Fruit fly (Drosophila melanogaster) whole organism, embryonic: ENCODE results near the gene sisA.

Source experiments
- Blimp-1 ChIP-seq: fragments of 200-800 bp; sonication (Bioruptor generic); optimal IDR thresholded peaks from 3 replicates; lab custom pipeline; 2018; ENCODE audit warnings: missing biosample characterization, missing genetic modification characterization, mild to moderate bottlenecking, moderate library complexity, missing genetic modification reagents
- CG10147 ChIP-seq: fragments of 200-800 bp; sonication (Bioruptor generic); optimal IDR thresholded peaks from 2 replicates; lab custom pipeline; 2019; ENCODE audit warnings: missing biosample characterization, mild to moderate bottlenecking, missing genetic modification characterization, moderate library complexity
- CG11723 ChIP-seq: fragments of 200-800 bp; sonication (Bioruptor generic); optimal IDR thresholded peaks from 2 replicates; lab custom pipeline; 2017; ENCODE audit warnings: missing biosample characterization, mild to moderate bottlenecking, missing genetic modification characterization
- CG1233 ChIP-seq: fragments of 200-800 bp; sonication (Bioruptor generic); optimal IDR thresholded peaks from 4 replicates; lab custom pipeline; 2018; ENCODE audit warnings: missing biosample characterization, mild to moderate bottlenecking, missing genetic modification characterization
- CG12659 ChIP-seq: fragments of 200-800 bp; sonication (Bioruptor generic); optimal IDR thresholded peaks from 3 replicates; lab custom pipeline; 2017; ENCODE audit warnings: mild to moderate bottlenecking, missing biosample characterization, missing genetic modification reagents, missing genetic modification characterization
- CG12744 ChIP-seq: fragments of 200-800 bp; sonication (Bioruptor generic); optimal IDR thresholded peaks from 2 replicates; lab custom pipeline; 2016; ENCODE audit warnings: missing biosample characterization, missing genetic modification characterization
- CG14860 ChIP-seq: fragments of 200-800 bp; sonication (Bioruptor generic); IDR thresholded peaks from 3 replicates; pipeline ENCODE4 v1.3.6; 2022; ENCODE audit warnings: missing biosample characterization, missing genetic modification characterization; ENCODE audit not compliant: partially characterized antibody
- CG15479 ChIP-seq: fragments of 200-800 bp; sonication (Bioruptor generic); optimal IDR thresholded peaks from 3 replicates; lab custom pipeline; 2019; ENCODE audit warnings: missing biosample characterization, mild to moderate bottlenecking, missing genetic modification characterization, moderate library complexity
- CG16813 ChIP-seq: fragments of 200-800 bp; sonication (Bioruptor generic); IDR thresholded peaks from 3 replicates; pipeline ENCODE4 v1.3.6; 2022; ENCODE audit warnings: missing biosample characterization, missing genetic modification characterization; ENCODE audit not compliant: partially characterized antibody
- CG17186 ChIP-seq: fragments of 200-800 bp; sonication (Bioruptor generic); optimal IDR thresholded peaks from 3 replicates; lab custom pipeline; 2017; ENCODE audit warnings: missing biosample characterization, missing genetic modification reagents, missing genetic modification characterization
- CG17385 ChIP-seq: fragments of 200-800 bp; sonication (Bioruptor generic); optimal IDR thresholded peaks from 3 replicates; lab custom pipeline; 2018; ENCODE audit warnings: missing biosample characterization, mild to moderate bottlenecking, missing genetic modification characterization
- CG18262 ChIP-seq: fragments of 200-800 bp; optimal IDR thresholded peaks from 3 replicates; lab custom pipeline; 2019; ENCODE audit warnings: missing biosample characterization, mild to moderate bottlenecking, missing genetic modification characterization, moderate library complexity
- CG2712 ChIP-seq: fragments of 200-800 bp; optimal IDR thresholded peaks from 3 replicates; lab custom pipeline; 2019; ENCODE audit warnings: missing biosample characterization, mild to moderate bottlenecking, missing genetic modification characterization, moderate library complexity
- CG30020 ChIP-seq: fragments of 200-800 bp; optimal IDR thresholded peaks from 2 replicates; lab custom pipeline; 2019; ENCODE audit warnings: missing biosample characterization, mild to moderate bottlenecking, missing genetic modification characterization, moderate library complexity
- CG34224 ChIP-seq: fragments of 200-800 bp; sonication (Bioruptor generic); IDR thresholded peaks from 3 replicates; pipeline ENCODE4 v1.3.6; 2022; ENCODE audit warnings: missing biosample characterization, missing genetic modification characterization; ENCODE audit not compliant: partially characterized antibody
- CG34376 ChIP-seq: fragments of 200-800 bp; sonication (Bioruptor generic); optimal IDR thresholded peaks from 2 replicates; lab custom pipeline; 2018; ENCODE audit warnings: missing biosample characterization, mild to moderate bottlenecking, missing genetic modification characterization
- CG6175 ChIP-seq: fragments of 200-800 bp; sonication (Bioruptor generic); IDR thresholded peaks from 3 replicates; pipeline ENCODE4 v1.3.6; 2022; ENCODE audit warnings: missing biosample characterization, missing genetic modification characterization
- CG8359 ChIP-seq: fragments of 200-800 bp; sonication (Bioruptor generic); optimal IDR thresholded peaks from 2 replicates; lab custom pipeline; 2017; ENCODE audit warnings: missing biosample characterization, mild to moderate bottlenecking, missing genetic modification characterization, borderline replicate concordance
- CG9215 ChIP-seq: fragments of 200-800 bp; sonication (Bioruptor generic); IDR thresholded peaks from 2 replicates; pipeline ENCODE4 v1.3.6; 2022; ENCODE audit warnings: missing biosample characterization, missing genetic modification characterization
- CoRest ChIP-seq: fragments of 200-800 bp; sonication (Bioruptor generic); optimal IDR thresholded peaks from 3 replicates; lab custom pipeline; 2018; ENCODE audit warnings: missing biosample characterization, mild to moderate bottlenecking, missing genetic modification characterization, moderate library complexity
- Doc3 ChIP-seq: fragments of 200-800 bp; sonication (Bioruptor generic); IDR thresholded peaks from 3 replicates; pipeline ENCODE4 v1.3.6; 2022; ENCODE audit warnings: missing biosample characterization, missing genetic modification characterization; ENCODE audit not compliant: partially characterized antibody
- Ets97D ChIP-seq: fragments of 200-800 bp; sonication (Bioruptor generic); optimal IDR thresholded peaks from 3 replicates; lab custom pipeline; 2016; ENCODE audit warnings: missing biosample characterization, missing genetic modification characterization
- Neu2 ChIP-seq: fragments of 200-800 bp; sonication (Bioruptor generic); optimal IDR thresholded peaks from 3 replicates; lab custom pipeline; 2016; ENCODE audit warnings: missing biosample characterization, missing genetic modification characterization, borderline replicate concordance
- Pdp1 ChIP-seq, 2 experiments: fragments of 200-800 bp; sonication (Bioruptor generic); optimal IDR thresholded peaks; 3 replicates each; lab custom pipeline; 2016; ENCODE audit warnings: missing biosample characterization in 2 of 2, missing genetic modification characterization in 2 of 2, mild to moderate bottlenecking in 1 of 2, moderate library complexity in 1 of 2
- Scr ChIP-seq: fragments of 200-800 bp; sonication (Bioruptor generic); IDR thresholded peaks from 2 replicates; pipeline ENCODE4 v1.3.6; 2022; ENCODE audit warnings: missing biosample characterization, missing genetic modification characterization; ENCODE audit not compliant: partially characterized antibody
- Sry-δ ChIP-seq: fragments of 200-800 bp; sonication (Bioruptor generic); optimal IDR thresholded peaks from 2 replicates; lab custom pipeline; 2016; ENCODE audit warnings: missing biosample characterization, missing genetic modification characterization
- Xbp1 ChIP-seq: fragments of 200-800 bp; sonication (Bioruptor generic); optimal IDR thresholded peaks from 3 replicates; lab custom pipeline; 2016; ENCODE audit warnings: missing biosample characterization, mild to moderate bottlenecking, missing genetic modification characterization
- amos ChIP-seq: fragments of 200-800 bp; sonication (Bioruptor generic); IDR thresholded peaks from 2 replicates; pipeline ENCODE4 v1.3.6; 2022; ENCODE audit warnings: missing biosample characterization, missing genetic modification characterization; ENCODE audit not compliant: partially characterized antibody
- bbx ChIP-seq: fragments of 200-800 bp; sonication (Bioruptor generic); IDR thresholded peaks from 2 replicates; pipeline ENCODE4 v1.3.6; 2022; ENCODE audit warnings: missing biosample characterization, missing genetic modification characterization; ENCODE audit not compliant: partially characterized antibody
- bcd ChIP-seq: fragments of 200-800 bp; sonication (Bioruptor generic); optimal IDR thresholded peaks from 2 replicates; lab custom pipeline; 2017; ENCODE audit warnings: missing biosample characterization, mild to moderate bottlenecking, missing genetic modification characterization
- bigmax ChIP-seq: fragments of 200-800 bp; sonication (Bioruptor generic); optimal IDR thresholded peaks from 2 replicates; lab custom pipeline; 2018; ENCODE audit warnings: missing biosample characterization, mild to moderate bottlenecking, missing genetic modification characterization
- chinmo ChIP-seq: fragments of 200-800 bp; sonication (Bioruptor generic); IDR thresholded peaks from 4 replicates; pipeline ENCODE4 v1.3.6; 2022; ENCODE audit warnings: missing biosample characterization, missing genetic modification characterization; ENCODE audit not compliant: partially characterized antibody
- dm ChIP-seq: fragments of 200-800 bp; sonication (Bioruptor generic); optimal IDR thresholded peaks from 3 replicates; lab custom pipeline; 2016; ENCODE audit warnings: missing biosample characterization, missing genetic modification characterization
- dmrt11E ChIP-seq: fragments of 200-800 bp; sonication (Bioruptor generic); optimal IDR thresholded peaks from 3 replicates; lab custom pipeline; 2018; ENCODE audit warnings: missing biosample characterization, mild to moderate bottlenecking, missing genetic modification characterization, moderate library complexity
- emc ChIP-seq: fragments of 200-800 bp; sonication (Bioruptor generic); optimal IDR thresholded peaks from 2 replicates; lab custom pipeline; 2016; ENCODE audit warnings: missing biosample characterization, missing genetic modification characterization
- hb ChIP-seq: fragments of 200-800 bp; sonication (Bioruptor generic); IDR thresholded peaks from 3 replicates; pipeline ENCODE4 v1.3.6; 2022; ENCODE audit warnings: missing biosample characterization, missing genetic modification characterization; ENCODE audit not compliant: partially characterized antibody
- hbn ChIP-seq: fragments of 200-800 bp; sonication (Bioruptor generic); IDR thresholded peaks from 2 replicates; pipeline ENCODE4 v1.3.6; 2022; ENCODE audit warnings: missing biosample characterization, missing genetic modification characterization; ENCODE audit not compliant: partially characterized antibody
- lilli ChIP-seq: fragments of 200-800 bp; sonication (Bioruptor generic); optimal IDR thresholded peaks from 3 replicates; lab custom pipeline; 2016; ENCODE audit warnings: missing biosample characterization, missing genetic modification characterization
- mld ChIP-seq: fragments of 200-800 bp; sonication (Bioruptor generic); IDR thresholded peaks from 3 replicates; pipeline ENCODE4 v1.3.6; 2022; ENCODE audit warnings: missing biosample characterization, missing genetic modification characterization; ENCODE audit not compliant: partially characterized antibody
- nerfin-2 ChIP-seq: fragments of 200-800 bp; sonication (Bioruptor generic); IDR thresholded peaks from 2 replicates; pipeline ENCODE4 v1.3.6; 2022; ENCODE audit warnings: missing biosample characterization, missing genetic modification characterization; ENCODE audit not compliant: partially characterized antibody
- pho ChIP-seq: fragments of 200-800 bp; sonication (Bioruptor generic); optimal IDR thresholded peaks from 2 replicates; lab custom pipeline; 2016; ENCODE audit warnings: missing biosample characterization, missing genetic modification characterization
- phol ChIP-seq: fragments of 200-800 bp; sonication (Bioruptor generic); optimal IDR thresholded peaks from 3 replicates; lab custom pipeline; 2018; ENCODE audit warnings: missing biosample characterization, mild to moderate bottlenecking, missing genetic modification characterization, moderate library complexity
- row ChIP-seq: fragments of 200-800 bp; sonication (Bioruptor generic); IDR thresholded peaks from 3 replicates; pipeline ENCODE4 v1.3.6; 2022; ENCODE audit warnings: missing biosample characterization, missing genetic modification characterization
- sd ChIP-seq: fragments of 200-800 bp; sonication (Bioruptor generic); optimal IDR thresholded peaks from 3 replicates; lab custom pipeline; 2018; ENCODE audit warnings: missing biosample characterization, mild to moderate bottlenecking, missing genetic modification characterization, moderate library complexity
- sr ChIP-seq: fragments of 200-800 bp; sonication (Bioruptor generic); IDR thresholded peaks from 3 replicates; pipeline ENCODE4 v1.3.6; 2022; ENCODE audit warnings: missing biosample characterization, missing genetic modification characterization
- stwl ChIP-seq: fragments of 200-800 bp; sonication (Bioruptor generic); optimal IDR thresholded peaks from 3 replicates; lab custom pipeline; 2018; ENCODE audit warnings: missing biosample characterization, mild to moderate bottlenecking, missing genetic modification characterization, moderate library complexity

Gene sisA

dm6 chrX:11369374-11369773 lies 47.2 kb upstream of the sisA start, which contains the start of gene dlg1 (continued):
- peak; percentile 50; the same call in 1 of the 2 replicates for TF ChIP-seq amos (GFP tag; lab: Robert Waterston, UW)
- no peak for TF ChIP-seq CG12744 (GFP tag; lab: Kevin White, UChicago)
- TF ChIP-seq CoRest (tag; lab: Kevin White, UChicago) = peak; percentile 32
- peak; percentile 13 for TF ChIP-seq CG30020 (tag; lab: Kevin White, UChicago)
- peak; percentile 8 for TF ChIP-seq lilli (GFP tag; lab: Kevin White, UChicago)
- no peak for TF ChIP-seq dmrt11E (tag; lab: Kevin White, UChicago)
- peak; percentile 80 for TF ChIP-seq Scr (GFP tag; lab: Robert Waterston, UW)
- TF ChIP-seq CG14860 (GFP tag; lab: Robert Waterston, UW) = peak; percentile 65; the same call in 1 of the 3 replicates
- peak; percentile 73; the same call in 2 of the 3 replicates for TF ChIP-seq CG34224 (GFP tag; lab: Robert Waterston, UW)
- TF ChIP-seq nerfin-2 (GFP tag; lab: Robert Waterston, UW) = peak; percentile 49; the same call in 1 of the 2 replicates
- TF ChIP-seq Pdp1 (GFP tag; optimal IDR thresholded peaks at IDR 0.05; lab: Kevin White, UChicago) = peak in 1 of 2 experiments; percentile 52
- no peak for TF ChIP-seq Xbp1 (GFP tag; lab: Kevin White, UChicago)
- peak; percentile 35 for TF ChIP-seq Sry-δ (GFP tag; lab: Kevin White, UChicago)
- no peak for TF ChIP-seq CG34376
- TF ChIP-seq Doc3 (GFP tag; lab: Robert Waterston, UW) = peak; percentile 49; the same call in 2 of the 3 replicates
- TF ChIP-seq Ets97D (GFP tag; lab: Kevin White, UChicago) = peak; percentile 11
- peak; percentile 4 for TF ChIP-seq CG17186 (GFP tag; lab: Kevin White, UChicago)
- TF ChIP-seq hb (GFP tag; lab: Robert Waterston, UW) = peak; percentile 63; the same call in 2 of the 3 replicates
- TF ChIP-seq CG6175 (GFP tag; lab: Robert Waterston, UW) = no peak
- TF ChIP-seq bcd (GFP tag; lab: Kevin White, UChicago) = no peak
- TF ChIP-seq sd (tag; lab: Kevin White, UChicago) = peak; percentile 30
- peak; percentile 50; the same call in 1 of the 3 replicates for TF ChIP-seq mld (GFP tag; lab: Robert Waterston, UW)
- TF ChIP-seq bbx (GFP tag; lab: Robert Waterston, UW) = peak; percentile 55
- peak; percentile 53 for TF ChIP-seq bigmax (GFP tag; lab: Kevin White, UChicago)
- TF ChIP-seq CG2712 (tag; lab: Kevin White, UChicago) = peak; percentile 10
- no peak for TF ChIP-seq dm
- TF ChIP-seq hbn = peak; percentile 58
- TF ChIP-seq emc (GFP tag; lab: Kevin White, UChicago) = no peak
- TF ChIP-seq CG8359 (GFP tag; lab: Kevin White, UChicago) = no peak

dm6 chrX:11367783-11368509 lies 45.8 kb upstream of the sisA start, which contains the start of the genes hop and Tim8:
Gene hop (minus strand): TSS chrX:11368098.
Gene Tim8 (plus strand): TSS chrX:11368445.
- TF ChIP-seq CG10147 = peak; percentile 17
- no peak for TF ChIP-seq Neu2 (GFP tag; lab: Kevin White, UChicago)
- no peak for TF ChIP-seq CG11723 (GFP tag; lab: Kevin White, UChicago)
- peak; percentile 95 for TF ChIP-seq chinmo (GFP tag; lab: Robert Waterston, UW)
- peak; percentile 5 for TF ChIP-seq phol (tag; lab: Kevin White, UChicago)
- no peak for TF ChIP-seq CG17385 (GFP tag; lab: Kevin White, UChicago)
- TF ChIP-seq CG9215 (GFP tag; lab: Robert Waterston, UW) = no peak
- TF ChIP-seq Blimp-1 (GFP tag; lab: Kevin White, UChicago) = no peak
- TF ChIP-seq CG18262 (tag; lab: Kevin White, UChicago) = no peak
- peak; percentile 95 for TF ChIP-seq CG16813
- no peak for TF ChIP-seq CG15479 (GFP tag; lab: Kevin White, UChicago)
- no peak for TF ChIP-seq sr (GFP tag; lab: Robert Waterston, UW)
- TF ChIP-seq row (GFP tag; lab: Robert Waterston, UW) = peak; percentile 53
- TF ChIP-seq CG12659 = peak; percentile 66
- TF ChIP-seq nerfin-2 (GFP tag; lab: Robert Waterston, UW) = peak; percentile 93
- TF ChIP-seq pho (GFP tag; lab: Kevin White, UChicago) = peak; percentile 2
- TF ChIP-seq stwl (tag; lab: Kevin White, UChicago) = peak; percentile 51
- no peak for TF ChIP-seq CG1233 (GFP tag; lab: Kevin White, UChicago)
